Fruit fly (Drosophila melanogaster) S2 (cell line): ENCODE results near the gene Smyd5.

Source experiments
- CG8478 ChIP-seq: fragments of >200 bp; optimal IDR thresholded peaks from 2 replicates; lab custom pipeline; 2018
- CTCF ChIP-seq, 2 experiments: fragments of >200 bp; optimal IDR thresholded peaks; 2 replicates each; lab custom pipeline; 2018

Smyd5 gene

dm6 chr3R:21192267-21192666 lies 26.3 kb downstream of the Smyd5 start:
- TF ChIP-seq CTCF (optimal IDR thresholded peaks at IDR 0.05; lab: Kevin White, UChicago): no peak

- TF ChIP-seq CG8478 (lab: Kevin White, UChicago): no peak
- TF ChIP-seq CTCF (optimal IDR thresholded peaks at IDR 0.05; lab: Kevin White, UChicago): no peak
These were observed 27.7 kb downstream of the Smyd5 start for dm6 chr3R:21190797-21191401.

- TF ChIP-seq CTCF (optimal IDR thresholded peaks at IDR 0.05; lab: Kevin White, UChicago) (no peak), CG8478 (lab: Kevin White, UChicago) (no peak)
These were observed 28.9 kb downstream of the Smyd5 start for dm6 chr3R:21189520-21190180.

- TF ChIP-seq CG8478 (lab: Kevin White, UChicago): no peak
These were observed 29.9 kb downstream of the Smyd5 start for dm6 chr3R:21188540-21189276.

dm6 chr3R:21187394-21188392 lies 30.9 kb downstream of the Smyd5 start:
- TF ChIP-seq CG8478 (lab: Kevin White, UChicago): no peak
- TF ChIP-seq CTCF (optimal IDR thresholded peaks at IDR 0.05; lab: Kevin White, UChicago): no peak

dm6 chr3R:21186606-21187393 lies 31.8 kb downstream of the Smyd5 start:
- TF ChIP-seq CG8478 (lab: Kevin White, UChicago): no peak
- TF ChIP-seq CTCF (optimal IDR thresholded peaks at IDR 0.05; lab: Kevin White, UChicago): no peak

dm6 chr3R:21185655-21186054 lies 32.9 kb downstream of the Smyd5 start:
- TF ChIP-seq CTCF (optimal IDR thresholded peaks at IDR 0.05; lab: Kevin White, UChicago) (no peak), CG8478 (lab: Kevin White, UChicago) (no peak)

dm6 chr3R:21184373-21185132 lies 34.0 kb downstream of the Smyd5 start:
- TF ChIP-seq CG8478 (lab: Kevin White, UChicago) (no peak), CTCF (optimal IDR thresholded peaks at IDR 0.05; lab: Kevin White, UChicago) (peak; percentile 84 to 95)

dm6 chr3R:21181957-21182356 lies 36.6 kb downstream of the Smyd5 start:
- no peak for TF ChIP-seq CTCF (optimal IDR thresholded peaks at IDR 0.05; lab: Kevin White, UChicago)

- TF ChIP-seq CTCF (optimal IDR thresholded peaks at IDR 0.05; lab: Kevin White, UChicago) (no peak), CG8478 (lab: Kevin White, UChicago) (no peak)
These were observed 38.2 kb downstream of the Smyd5 start for dm6 chr3R:21180391-21180796.

dm6 chr3R:21179592-21180390 lies 38.8 kb downstream of the Smyd5 start:
- TF ChIP-seq CTCF (optimal IDR thresholded peaks at IDR 0.05; lab: Kevin White, UChicago) (peak; percentile 93 to 97), CG8478 (lab: Kevin White, UChicago) (no peak)

dm6 chr3R:21176663-21177145 lies 41.9 kb downstream of the Smyd5 start:
- TF ChIP-seq CTCF (optimal IDR thresholded peaks at IDR 0.05; lab: Kevin White, UChicago) (no peak), CG8478 (lab: Kevin White, UChicago) (no peak)
